Fruit fly (Drosophila melanogaster): ENCODE measurements around the gene Hrb98DE.

DNA sequence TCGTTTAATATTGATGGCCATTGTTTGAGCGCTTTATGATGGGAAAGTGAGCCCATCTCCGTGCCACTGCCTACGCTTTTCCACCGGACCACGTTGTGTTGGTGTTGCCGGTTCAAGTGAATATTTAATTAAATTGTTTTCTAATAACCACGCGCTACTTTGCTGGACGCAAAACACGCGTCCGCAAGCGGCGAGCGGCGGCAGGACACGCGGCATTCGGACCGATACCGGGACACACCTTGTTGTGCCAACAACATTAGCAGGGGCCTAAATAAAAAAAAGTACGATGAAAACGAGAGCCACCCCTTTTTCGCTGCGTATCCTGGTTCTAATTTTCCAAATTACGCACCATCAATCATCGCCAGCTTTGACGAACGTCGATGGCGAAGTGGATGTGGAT lies 3.8 kb upstream of the Hrb98DE start:
- TF ChIP-seq CrebA (GFP tag; optimal IDR thresholded peaks at IDR 0.05; ENCODE audit: borderline replicate concordance) (no peak), CG9705 (GFP tag; optimal IDR thresholded peaks at IDR 0.05) (no peak), dmrt93B (GFP tag; optimal IDR thresholded peaks at IDR 0.05) (no peak), N (GFP tag; optimal IDR thresholded peaks at IDR 0.05) (no peak), OdsH (GFP tag; optimal IDR thresholded peaks at IDR 0.05) (no peak), pan (optimal IDR thresholded peaks at IDR 0.05) (no peak), foxo (GFP tag; optimal IDR thresholded peaks at IDR 0.05) (no peak), Dfd (GFP tag; optimal IDR thresholded peaks at IDR 0.05) (no peak), Vsx2 (GFP tag; optimal IDR thresholded peaks at IDR 0.05; ENCODE audit: partially characterized antibody) (no peak), HLH106 (tag; optimal IDR thresholded peaks at IDR 0.05) (no peak), Myc (optimal IDR thresholded peaks at IDR 0.05) (no peak), psq (GFP tag; optimal IDR thresholded peaks at IDR 0.05) (no peak)

Measured in whole organism, wandering third instar larva.